Worm (Caenorhabditis elegans) whole organism, L1 larva: Measurements from ENCODE around the gene C14B1.3.

ENCODE experiments used
- C34B4.2 ChIP-seq: sonication (generic microtip); optimal IDR thresholded peaks from 2 replicates; lab custom pipeline; 2017; ENCODE audit warnings: mild to moderate bottlenecking, missing genetic modification characterization, missing compliant biosample characterization
- ama-1 ChIP-seq: fragments of 150-350 bp; optimal IDR thresholded peaks from 2 replicates; lab custom pipeline; 2014
- ceh-88 ChIP-seq: fragments of 200-800 bp; sonication (Bioruptor generic); IDR thresholded peaks from 2 replicates; pipeline ENCODE4 v1.3.6; 2022; ENCODE audit warnings: missing genetic modification characterization, missing compliant biosample characterization
- ces-1 ChIP-seq: fragments of 150-350 bp; optimal IDR thresholded peaks from 2 replicates; lab custom pipeline; 2014; ENCODE audit warnings: missing biosample characterization, missing genetic modification reagents, missing genetic modification characterization
- hpl-2 ChIP-seq: fragments of 150-350 bp; optimal IDR thresholded peaks from 2 replicates; lab custom pipeline; 2014; ENCODE audit warnings: missing biosample characterization, missing genetic modification reagents, missing genetic modification characterization
- lin-35 ChIP-seq, 2 experiments: fragments of 150-350 bp; optimal IDR thresholded peaks; 2 replicates each; lab custom pipeline; 2014; ENCODE audit warnings: missing biosample characterization in 2 of 2, missing genetic modification characterization in 2 of 2, missing genetic modification reagents in 2 of 2
- nhr-28 ChIP-seq: fragments of 150-350 bp; optimal IDR thresholded peaks from 2 replicates; lab custom pipeline; 2014; ENCODE audit warnings: missing biosample characterization, missing genetic modification characterization
- nhr-71 ChIP-seq: sonication (generic microtip); optimal IDR thresholded peaks from 2 replicates; lab custom pipeline; 2016; ENCODE audit warnings: mild to moderate bottlenecking, missing genetic modification characterization, moderate library complexity, missing compliant biosample characterization
- nhr-76 ChIP-seq: sonication (generic microtip); optimal IDR thresholded peaks from 2 replicates; lab custom pipeline; 2017; ENCODE audit warnings: missing biosample characterization, missing genetic modification characterization
- skn-1 ChIP-seq: fragments of 150-350 bp; optimal IDR thresholded peaks from 2 replicates; lab custom pipeline; 2014; ENCODE audit warnings: missing biosample characterization, missing genetic modification characterization
- snpc-4 ChIP-seq: fragments of 150-350 bp; optimal IDR thresholded peaks from 2 replicates; lab custom pipeline; 2014; ENCODE audit warnings: missing biosample characterization, missing genetic modification characterization
- tbx-2 ChIP-seq: sonication (generic microtip); optimal IDR thresholded peaks from 2 replicates; lab custom pipeline; 2016; ENCODE audit warnings: missing genetic modification characterization, missing compliant biosample characterization
- tlp-1 ChIP-seq: fragments of 150-350 bp; optimal IDR thresholded peaks from 2 replicates; lab custom pipeline; 2014; ENCODE audit warnings: missing biosample characterization, missing genetic modification characterization
- zag-1 ChIP-seq: fragments of 150-350 bp; optimal IDR thresholded peaks from 2 replicates; lab custom pipeline; 2014; ENCODE audit warnings: missing biosample characterization, missing genetic modification characterization

DNA sequence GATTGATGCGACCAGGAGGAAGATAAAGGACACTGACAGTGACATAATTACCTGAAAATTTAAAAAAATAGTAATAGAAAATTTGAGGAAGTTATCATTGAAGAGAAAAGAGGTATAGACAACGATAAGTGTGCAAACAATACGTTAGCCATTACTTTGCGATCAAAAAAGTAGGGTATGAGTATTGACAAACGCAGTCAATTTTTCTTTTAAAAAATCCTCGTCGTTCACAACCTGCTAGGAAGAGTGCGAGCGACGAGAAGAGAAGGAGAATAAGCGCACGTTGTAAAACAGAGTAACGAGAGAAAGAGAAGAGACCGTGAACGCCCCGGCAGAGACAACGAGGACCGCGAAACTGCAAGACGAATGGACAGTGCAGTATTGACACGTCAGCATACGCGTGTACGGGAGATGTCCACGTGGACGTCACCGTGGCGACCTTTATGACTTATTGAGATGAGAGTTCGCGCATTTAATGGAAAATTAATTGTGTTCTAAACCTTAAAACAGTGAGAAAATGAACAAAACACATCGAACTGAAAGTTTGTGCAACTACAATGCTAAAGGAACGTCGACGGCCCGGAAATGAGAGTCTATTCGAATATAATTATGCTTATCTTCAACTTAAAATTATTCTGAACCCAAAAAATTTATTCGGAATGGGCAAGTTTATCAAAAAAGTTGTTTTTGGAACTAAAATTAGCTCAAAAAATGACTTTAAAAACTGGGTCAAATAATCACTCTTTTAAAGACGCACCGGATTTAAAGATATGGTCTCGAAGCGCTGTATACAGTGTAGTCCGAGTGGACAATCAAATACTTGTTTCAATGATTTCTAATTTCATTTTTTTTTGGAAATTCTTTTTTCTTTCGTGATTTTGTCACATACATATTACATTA lies 1.7 kb upstream of the C14B1.3 start, which contains the start of the genes pdi-1 and C14B1.2:
- TF ChIP-seq nhr-71 (tag; lab: Kevin White, UChicago) (peak; percentile 55), ama-1 (no peak), nhr-28 (tag; lab: Kevin White, UChicago) (no peak), nhr-76 (tag; lab: Kevin White, UChicago) (no peak), ceh-88 (GFP tag; lab: Robert Waterston, UW) (no peak), ces-1 (GFP tag; lab: Kevin White, UChicago) (no peak), lin-35 (GFP tag; optimal IDR thresholded peaks at IDR 0.05; lab: Kevin White, UChicago) (peak; percentile 17 to 31), hpl-2 (GFP tag; lab: Kevin White, UChicago) (no peak), snpc-4 (tag; lab: Kevin White, UChicago) (no peak), tbx-2 (peak; percentile 23), C34B4.2 (tag; lab: Kevin White, UChicago) (no peak), zag-1 (tag; lab: Kevin White, UChicago) (no peak), tlp-1 (tag; lab: Kevin White, UChicago) (no peak), skn-1 (tag; lab: Kevin White, UChicago) (no peak)
